Worm (Caenorhabditis elegans): ENCODE data around the gene srd-5.

srd-5 gene

DNA sequence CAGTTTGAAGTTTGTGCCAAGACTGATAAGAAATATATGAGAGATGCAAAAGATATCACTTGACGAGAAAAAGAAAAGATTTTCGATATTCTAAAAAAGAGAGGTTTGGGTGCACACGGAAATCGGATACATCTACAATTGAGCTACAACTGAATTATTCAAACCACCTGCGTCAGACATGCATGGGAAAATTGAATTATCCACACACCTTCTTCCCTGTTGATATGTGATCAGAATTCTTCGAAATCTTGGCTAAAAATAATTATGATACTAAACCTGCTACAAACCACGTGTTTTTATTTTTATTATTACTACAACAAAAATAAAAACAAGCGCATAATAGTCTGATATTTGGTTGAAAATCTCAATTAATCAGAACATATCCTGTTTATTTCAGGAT, 16.1 kb downstream of the srd-5 start:
- no peak for TF ChIP-seq F57A8.1 (GFP tag; optimal IDR thresholded peaks at IDR 0.05)
- TF ChIP-seq cebp-1 (GFP tag; IDR thresholded peaks at IDR 0.05), result no peak
- no peak for TF ChIP-seq cebp-1 (tag; optimal IDR thresholded peaks at IDR 0.05)
- no peak for TF ChIP-seq C17E4.6 (GFP tag; IDR thresholded peaks at IDR 0.05)

DNA sequence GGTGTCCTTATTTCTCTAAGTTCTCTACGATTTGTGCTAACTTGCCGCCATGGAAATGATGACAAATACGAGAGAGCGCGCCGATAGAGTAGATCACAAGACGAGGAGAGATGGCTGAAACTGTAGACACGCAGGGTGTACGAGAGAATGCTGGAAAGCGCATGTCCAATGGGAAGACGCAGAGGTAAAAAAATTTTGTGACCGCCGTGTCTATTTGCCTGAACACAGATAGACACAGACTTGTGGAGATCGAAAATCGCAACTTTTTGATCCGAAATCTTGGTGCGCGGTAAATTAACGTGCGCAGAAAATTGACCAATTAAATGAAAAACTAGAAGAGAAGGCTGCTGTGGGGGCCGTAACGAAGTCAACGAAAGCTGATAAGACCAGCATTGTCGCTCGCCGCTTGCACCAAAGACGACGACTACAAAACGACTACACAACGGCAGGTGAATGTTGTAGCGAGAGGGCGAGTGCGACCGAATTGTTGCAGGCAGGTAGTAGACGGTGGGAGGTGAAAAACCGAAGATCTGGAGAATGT, 17.1 kb downstream of the srd-5 start:
- TF ChIP-seq lin-26 (GFP tag; IDR thresholded peaks at IDR 0.05) (peak; percentile 44; the same call in 1 of the 2 replicates), snpc-4 (GFP tag; optimal IDR thresholded peaks at IDR 0.05) (no peak), snpc-4 (tag; optimal IDR thresholded peaks at IDR 0.05) (peak; percentile 25 to 68 (median 48)), ztf-26 (tag; optimal IDR thresholded peaks at IDR 0.05) (peak; percentile 57), efl-1 (GFP tag; optimal IDR thresholded peaks at IDR 0.05) (peak; percentile 78), B0336.3 (GFP tag; IDR thresholded peaks at IDR 0.05) (peak; percentile 68), nfyb-1 (GFP tag; IDR thresholded peaks at IDR 0.05) (peak; percentile 58; the same call in 1 of the 2 replicates), ztf-28 (GFP tag; IDR thresholded peaks at IDR 0.05) (0 out of 2 replicates have a peak, but pooled peaks have one; percentile 28), ceh-91 (GFP tag; IDR thresholded peaks at IDR 0.05) (0 out of 2 replicates have a peak, but pooled peaks have one; percentile 26), xnd-1 (tag; optimal IDR thresholded peaks at IDR 0.05) (peak; percentile 57), tbp1 (GFP tag; optimal IDR thresholded peaks at IDR 0.05) (peak; percentile 28), cebp-1 (GFP tag; IDR thresholded peaks at IDR 0.05) (0 out of 2 replicates have a peak, but pooled peaks have one; percentile 48), cebp-1 (tag; optimal IDR thresholded peaks at IDR 0.05) (peak; percentile 72), madf-10 (tag; optimal IDR thresholded peaks at IDR 0.05) (peak; percentile 51), egl-44 (GFP tag; IDR thresholded peaks at IDR 0.05) (no peak), atf-7 (tag; optimal IDR thresholded peaks at IDR 0.05) (peak; percentile 30), hmg-20 (GFP tag; IDR thresholded peaks at IDR 0.05) (no peak), madf-8 (GFP tag; conservative IDR thresholded peaks at IDR 0.05) (peak; percentile 64), attf-5 (GFP tag; optimal IDR thresholded peaks at IDR 0.05) (peak; percentile 71), lin-54 (GFP tag; optimal IDR thresholded peaks at IDR 0.05) (peak; percentile 48), B0261.1 (tag; optimal IDR thresholded peaks at IDR 0.05) (no peak), lin-35 (GFP tag; optimal IDR thresholded peaks at IDR 0.05) (peak in 1 of 3 experiments; percentile 34), unc-62 (GFP tag; optimal IDR thresholded peaks at IDR 0.05) (no peak), ztf-22 (GFP tag; optimal IDR thresholded peaks at IDR 0.05) (no peak), hsf-1 (GFP tag; IDR thresholded peaks at IDR 0.05) (peak; percentile 56; the same call in 1 of the 2 replicates), ekl-4 (GFP tag; IDR thresholded peaks at IDR 0.05) (peak; percentile 56; the same call in 1 of the 2 replicates), ceh-27 (GFP tag; optimal IDR thresholded peaks at IDR 0.05) (peak; percentile 9), K12H6.12 (tag; optimal IDR thresholded peaks at IDR 0.05) (peak; percentile 72), chd-7 (tag; optimal IDR thresholded peaks at IDR 0.05) (peak; percentile 35), dpl-1 (GFP tag; optimal IDR thresholded peaks at IDR 0.05) (peak; percentile 18), lin-40 (tag; optimal IDR thresholded peaks at IDR 0.05) (peak; percentile 77), F33H1.4 (GFP tag; IDR thresholded peaks at IDR 0.05) (no peak), snpc-1.3 (tag; optimal IDR thresholded peaks at IDR 0.05; ENCODE audit: insufficient read depth) (no peak), nhr-90 (tag; optimal IDR thresholded peaks at IDR 0.05) (peak; percentile 41), C06A6.2 (GFP tag; conservative IDR thresholded peaks at IDR 0.05) (0 out of 2 replicates have a peak, but pooled peaks have one; percentile 56), dox-1 (GFP tag; IDR thresholded peaks at IDR 0.05) (peak; percentile 66), sdz-38 (tag; optimal IDR thresholded peaks at IDR 0.05) (no peak), hmg-1.2 (GFP tag; IDR thresholded peaks at IDR 0.05) (peak; percentile 90), mcd-1 (GFP tag; IDR thresholded peaks at IDR 0.05) (0 out of 2 replicates have a peak, but pooled peaks have one; percentile 5), zfh-2 (GFP tag; conservative IDR thresholded peaks at IDR 0.05) (peak; percentile 80; the same call in 1 of the 2 replicates), lsl-1 (GFP tag; optimal IDR thresholded peaks at IDR 0.05) (peak; percentile 39), attf-3 (GFP tag; conservative IDR thresholded peaks at IDR 0.05) (0 out of 2 replicates have a peak, but pooled peaks have one; percentile 22), die-1 (tag; optimal IDR thresholded peaks at IDR 0.05) (peak; percentile 59), somi-1 (GFP tag; optimal IDR thresholded peaks at IDR 0.05) (peak; percentile 56)

All from whole organism, young adult.